Fruit fly (Drosophila melanogaster): ENCODE measurements around the gene Manf.

Manf gene

dm6 chr3R:16305185-16305989, 43.8 kb upstream of the Manf start, which contains the start of gene Zip89B (continued):
- TF ChIP-seq hkb (optimal IDR thresholded peaks at IDR 0.05), result peak; percentile 28
- no peak for TF ChIP-seq hkb (GFP tag; IDR thresholded peaks at IDR 0.05)
- TF ChIP-seq CG15514 (GFP tag; optimal IDR thresholded peaks at IDR 0.05), result peak; percentile 14
- TF ChIP-seq klu (GFP tag; IDR thresholded peaks at IDR 0.05), result no peak
- TF ChIP-seq Pdp1 (GFP tag; optimal IDR thresholded peaks at IDR 0.05), result peak in 1 of 2 experiments; percentile 56
- TF ChIP-seq Scr (GFP tag; IDR thresholded peaks at IDR 0.05; ENCODE audit: partially characterized antibody), result 0 out of 2 replicates have a peak, but pooled peaks have one; percentile 7
- peak; percentile 47 for TF ChIP-seq stwl (tag; optimal IDR thresholded peaks at IDR 0.05)
- TF ChIP-seq HmgZ (tag; optimal IDR thresholded peaks at IDR 0.05), result peak; percentile 46
- no peak for TF ChIP-seq CG9215 (GFP tag; IDR thresholded peaks at IDR 0.05)
- TF ChIP-seq sens (GFP tag), result peak; percentile 20
- TF ChIP-seq NK7.1 (GFP tag; optimal IDR thresholded peaks at IDR 0.05), result no peak
- TF ChIP-seq MBD-R2 (GFP tag; IDR thresholded peaks at IDR 0.05), result no peak; the same call in 1 of the 2 replicates
- TF ChIP-seq ranshi (GFP tag; IDR thresholded peaks at IDR 0.05), result no peak; the same call in 1 of the 2 replicates
- TF ChIP-seq Ets65A (GFP tag), result peak; percentile 82
- 0 out of 2 replicates have a peak, but pooled peaks have one; percentile 25 for TF ChIP-seq CG14014 (GFP tag; IDR thresholded peaks at IDR 0.05)
- TF ChIP-seq exex (tag; optimal IDR thresholded peaks at IDR 0.05), result peak; percentile 22
- peak; percentile 30 for TF ChIP-seq CG3163 (GFP tag; optimal IDR thresholded peaks at IDR 0.05)
- TF ChIP-seq nom (GFP tag; optimal IDR thresholded peaks at IDR 0.05), result peak; percentile 46
- peak; percentile 72 for TF ChIP-seq CG31365 (tag; optimal IDR thresholded peaks at IDR 0.05)
- peak; percentile 27; the same call in 1 of the 2 replicates for TF ChIP-seq Bgb (GFP tag; IDR thresholded peaks at IDR 0.05; ENCODE audit: partially characterized antibody)
- TF ChIP-seq z (GFP tag; IDR thresholded peaks at IDR 0.05), result no peak
- peak; percentile 48 for TF ChIP-seq CG10543 (GFP tag; optimal IDR thresholded peaks at IDR 0.05)
- no peak for TF ChIP-seq pnt (GFP tag; optimal IDR thresholded peaks at IDR 0.05)
- peak; percentile 10 for TF ChIP-seq D19B (GFP tag; optimal IDR thresholded peaks at IDR 0.05)
- TF ChIP-seq CTCF (GFP tag; optimal IDR thresholded peaks at IDR 0.05), result peak; percentile 84
- TF ChIP-seq Jarid2 (GFP tag; optimal IDR thresholded peaks at IDR 0.05), result peak; percentile 91
- no peak for TF ChIP-seq CG8765 (GFP tag; IDR thresholded peaks at IDR 0.05)
- TF ChIP-seq wdn (GFP tag; IDR thresholded peaks at IDR 0.05), result no peak
- 0 out of 2 replicates have a peak, but pooled peaks have one; percentile 29 for TF ChIP-seq rib (GFP tag; IDR thresholded peaks at IDR 0.05)
- peak; percentile 37 for TF ChIP-seq CG34376 (GFP tag; optimal IDR thresholded peaks at IDR 0.05)
- TF ChIP-seq BEAF-32 (GFP tag; optimal IDR thresholded peaks at IDR 0.05), result peak; percentile 4
- TF ChIP-seq ftz-f1 (GFP tag; optimal IDR thresholded peaks at IDR 0.05), result peak; percentile 58
- TF ChIP-seq Myb (GFP tag; optimal IDR thresholded peaks at IDR 0.05), result peak; percentile 61
- TF ChIP-seq Taf1 (GFP tag; IDR thresholded peaks at IDR 0.05), result peak; percentile 33; the same call in 1 of the 2 replicates
- 0 out of 2 replicates have a peak, but pooled peaks have one; percentile 25 for TF ChIP-seq stc (GFP tag; IDR thresholded peaks at IDR 0.05)
- peak; percentile 10 for TF ChIP-seq CG8290 (GFP tag; optimal IDR thresholded peaks at IDR 0.05)
- TF ChIP-seq CG8290 (tag; optimal IDR thresholded peaks at IDR 0.05), result peak in 1 of 2 experiments; percentile 76
- TF ChIP-seq Fer1 (GFP tag; optimal IDR thresholded peaks at IDR 0.05), result peak; percentile 29
- 0 out of 4 replicates have a peak, but pooled peaks have one; percentile 51 for TF ChIP-seq chinmo (GFP tag; IDR thresholded peaks at IDR 0.05; ENCODE audit: partially characterized antibody)
- no peak for TF ChIP-seq CG14667 (GFP tag; IDR thresholded peaks at IDR 0.05)
- TF ChIP-seq amos (GFP tag; IDR thresholded peaks at IDR 0.05; ENCODE audit: partially characterized antibody), result peak; percentile 27; the same call in 1 of the 2 replicates
- TF ChIP-seq E2f2 (GFP tag; IDR thresholded peaks at IDR 0.05), result peak; percentile 44
- TF ChIP-seq CG13287 (GFP tag; IDR thresholded peaks at IDR 0.05; ENCODE audit: partially characterized antibody), result peak; percentile 26; the same call in 1 of the 2 replicates
- peak; percentile 20 for TF ChIP-seq CG10431 (GFP tag; optimal IDR thresholded peaks at IDR 0.05)
- peak; percentile 3 for TF ChIP-seq CG13424 (tag; optimal IDR thresholded peaks at IDR 0.05)
- no peak for TF ChIP-seq CG9817 (tag; optimal IDR thresholded peaks at IDR 0.05)
- no peak for TF ChIP-seq Hsf (GFP tag; optimal IDR thresholded peaks at IDR 0.05)
- TF ChIP-seq sug (tag; optimal IDR thresholded peaks at IDR 0.05), result peak; percentile 6
- peak; percentile 61 for TF ChIP-seq CG3995 (GFP tag; optimal IDR thresholded peaks at IDR 0.05)
